Fruit fly (Drosophila melanogaster) whole organism, embryonic: Measurements from ENCODE around the gene CG1910.

Experiments
- ATbp ChIP-seq: fragments of 200-800 bp; sonication (Bioruptor generic); optimal IDR thresholded peaks from 2 replicates; lab custom pipeline; 2017; ENCODE audit warnings: missing biosample characterization, mild to moderate bottlenecking, missing genetic modification characterization, missing genetic modification reagents
- Abd-B ChIP-seq: fragments of 200-800 bp; sonication (Bioruptor generic); optimal IDR thresholded peaks from 2 replicates; lab custom pipeline; 2018; ENCODE audit warnings: missing biosample characterization, mild to moderate bottlenecking, missing genetic modification characterization, moderate library complexity
- Aef1 ChIP-seq: fragments of 200-800 bp; sonication (Bioruptor generic); IDR thresholded peaks from 3 replicates; pipeline ENCODE4 v1.3.6; 2022; ENCODE audit warnings: missing biosample characterization, missing genetic modification characterization
- CG10366 ChIP-seq: fragments of 200-800 bp; sonication (Bioruptor generic); IDR thresholded peaks from 2 replicates; pipeline ENCODE4 v1.3.6; 2022; ENCODE audit warnings: missing biosample characterization, missing genetic modification characterization
- CG10431 ChIP-seq: fragments of 200-800 bp; sonication (Bioruptor generic); optimal IDR thresholded peaks from 3 replicates; lab custom pipeline; 2018; ENCODE audit warnings: missing biosample characterization, mild to moderate bottlenecking, missing genetic modification characterization
- CG10565 ChIP-seq: fragments of 200-800 bp; sonication (Bioruptor generic); optimal IDR thresholded peaks from 3 replicates; lab custom pipeline; 2016; ENCODE audit warnings: missing biosample characterization, mild to moderate bottlenecking, missing genetic modification characterization
- CG12744 ChIP-seq: fragments of 200-800 bp; sonication (Bioruptor generic); optimal IDR thresholded peaks from 2 replicates; lab custom pipeline; 2016; ENCODE audit warnings: missing biosample characterization, missing genetic modification characterization
- CG13123 ChIP-seq: fragments of 200-800 bp; sonication (Bioruptor generic); optimal IDR thresholded peaks from 2 replicates; lab custom pipeline; 2016; ENCODE audit warnings: missing biosample characterization, missing genetic modification characterization
- CG13775 ChIP-seq: fragments of 200-800 bp; sonication (Bioruptor generic); optimal IDR thresholded peaks from 3 replicates; lab custom pipeline; 2017; ENCODE audit warnings: missing biosample characterization, mild to moderate bottlenecking, missing genetic modification characterization
- CG1602 ChIP-seq: fragments of 200-800 bp; sonication (Bioruptor generic); optimal IDR thresholded peaks from 3 replicates; lab custom pipeline; 2016; ENCODE audit warnings: missing biosample characterization, missing genetic modification characterization
- CG1603 ChIP-seq: fragments of 200-800 bp; sonication (Bioruptor generic); optimal IDR thresholded peaks from 2 replicates; lab custom pipeline; 2019; ENCODE audit warnings: missing biosample characterization, mild to moderate bottlenecking, missing genetic modification characterization, moderate library complexity
- CG1647 ChIP-seq: fragments of 200-800 bp; sonication (Bioruptor generic); optimal IDR thresholded peaks from 3 replicates; lab custom pipeline; 2016; ENCODE audit warnings: missing biosample characterization, missing genetic modification characterization
- CG2129 ChIP-seq: fragments of 200-800 bp; sonication (Bioruptor generic); IDR thresholded peaks from 2 replicates; pipeline ENCODE4 v1.3.6; 2022; ENCODE audit warnings: missing biosample characterization, missing genetic modification characterization; ENCODE audit not compliant: partially characterized antibody
- CG2199 ChIP-seq: fragments of 200-800 bp; sonication (Bioruptor generic); IDR thresholded peaks from 3 replicates; pipeline ENCODE4 v1.3.6; 2022; ENCODE audit warnings: missing biosample characterization, missing genetic modification characterization
- CG3847 ChIP-seq: fragments of 200-800 bp; sonication (Bioruptor generic); IDR thresholded peaks from 2 replicates; pipeline ENCODE4 v1.3.6; 2022; ENCODE audit warnings: missing biosample characterization, missing genetic modification characterization
- CG4617 ChIP-seq: fragments of 200-800 bp; sonication (Bioruptor generic); optimal IDR thresholded peaks from 3 replicates; lab custom pipeline; 2016; ENCODE audit warnings: missing biosample characterization, missing genetic modification characterization, borderline replicate concordance
- CG6254 ChIP-seq: fragments of 200-800 bp; sonication (Bioruptor generic); optimal IDR thresholded peaks from 3 replicates; lab custom pipeline; 2017; ENCODE audit warnings: mild to moderate bottlenecking, missing biosample characterization, missing genetic modification reagents, missing genetic modification characterization
- CG6791 ChIP-seq: fragments of 200-800 bp; sonication (Bioruptor generic); IDR thresholded peaks from 3 replicates; pipeline ENCODE4 v1.3.6; 2022; ENCODE audit warnings: missing biosample characterization, missing genetic modification characterization; ENCODE audit not compliant: partially characterized antibody
- CG7963 ChIP-seq: fragments of 200-800 bp; sonication (Bioruptor generic); IDR thresholded peaks from 3 replicates; pipeline ENCODE4 v1.3.6; 2022; ENCODE audit warnings: missing biosample characterization, missing genetic modification characterization; ENCODE audit not compliant: partially characterized antibody
- CG9437 ChIP-seq: fragments of 200-800 bp; sonication (Bioruptor generic); optimal IDR thresholded peaks from 2 replicates; lab custom pipeline; 2018; ENCODE audit warnings: missing biosample characterization, mild to moderate bottlenecking, missing genetic modification characterization
- CoRest ChIP-seq: fragments of 200-800 bp; sonication (Bioruptor generic); optimal IDR thresholded peaks from 3 replicates; lab custom pipeline; 2018; ENCODE audit warnings: missing biosample characterization, mild to moderate bottlenecking, missing genetic modification characterization, moderate library complexity
- Drgx ChIP-seq: fragments of 200-800 bp; sonication (Bioruptor generic); IDR thresholded peaks from 2 replicates; pipeline ENCODE4 v1.3.6; 2022; ENCODE audit warnings: missing biosample characterization, missing genetic modification characterization
- Hmx ChIP-seq: fragments of 200-800 bp; sonication (Bioruptor generic); optimal IDR thresholded peaks from 2 replicates; lab custom pipeline; 2016; ENCODE audit warnings: missing biosample characterization, missing genetic modification characterization
- Hr3 ChIP-seq: fragments of 200-800 bp; sonication (Bioruptor generic); optimal IDR thresholded peaks from 3 replicates; lab custom pipeline; 2016; ENCODE audit warnings: missing biosample characterization, missing genetic modification characterization
- Myb ChIP-seq: fragments of 200-800 bp; sonication (Bioruptor generic); optimal IDR thresholded peaks from 2 replicates; lab custom pipeline; 2016; ENCODE audit warnings: missing biosample characterization, missing genetic modification characterization
- Pdp1 ChIP-seq, 2 experiments: fragments of 200-800 bp; sonication (Bioruptor generic); optimal IDR thresholded peaks; 3 replicates each; lab custom pipeline; 2016; ENCODE audit warnings: missing biosample characterization in 2 of 2, missing genetic modification characterization in 2 of 2, mild to moderate bottlenecking in 1 of 2, moderate library complexity in 1 of 2
- Rfx ChIP-seq: fragments of 200-800 bp; sonication (Bioruptor generic); IDR thresholded peaks from 2 replicates; pipeline ENCODE4 v1.3.6; 2022; ENCODE audit warnings: missing biosample characterization, missing genetic modification characterization
- Scr ChIP-seq: fragments of 200-800 bp; sonication (Bioruptor generic); IDR thresholded peaks from 2 replicates; pipeline ENCODE4 v1.3.6; 2022; ENCODE audit warnings: missing biosample characterization, missing genetic modification characterization; ENCODE audit not compliant: partially characterized antibody
- Sry-δ ChIP-seq: fragments of 200-800 bp; sonication (Bioruptor generic); optimal IDR thresholded peaks from 2 replicates; lab custom pipeline; 2016; ENCODE audit warnings: missing biosample characterization, missing genetic modification characterization
- ab ChIP-seq: fragments of 200-800 bp; sonication (Bioruptor generic); optimal IDR thresholded peaks from 2 replicates; lab custom pipeline; 2016; ENCODE audit warnings: missing biosample characterization, missing genetic modification characterization
- bsh ChIP-seq, 2 experiments: fragments of 200-800 bp; sonication (Bioruptor generic); optimal IDR thresholded peaks; 2 replicates each; lab custom pipeline; 2017 to 2018; ENCODE audit warnings: mild to moderate bottlenecking in 2 of 2, missing biosample characterization in 2 of 2, missing genetic modification characterization in 2 of 2, moderate library complexity in 1 of 2
- chn ChIP-seq: fragments of 200-800 bp; sonication (Bioruptor generic); optimal IDR thresholded peaks from 2 replicates; lab custom pipeline; 2016; ENCODE audit warnings: missing biosample characterization, missing genetic modification characterization
- crp ChIP-seq, 2 experiments: fragments of 200-800 bp; sonication (Bioruptor generic); optimal IDR thresholded peaks; 2 replicates in 1 of 2; 3 replicates in 1 of 2; lab custom pipeline; 2017; ENCODE audit warnings: missing biosample characterization in 2 of 2, missing genetic modification characterization in 2 of 2, mild to moderate bottlenecking in 1 of 2, moderate library complexity in 1 of 2
- da ChIP-seq: fragments of 200-800 bp; sonication (Bioruptor generic); optimal IDR thresholded peaks from 2 replicates; lab custom pipeline; 2016; ENCODE audit warnings: missing biosample characterization, missing genetic modification characterization
- gro ChIP-seq: fragments of 200-800 bp; sonication (Bioruptor generic); optimal IDR thresholded peaks from 2 replicates; lab custom pipeline; 2016; ENCODE audit warnings: missing biosample characterization, missing genetic modification characterization
- hb ChIP-seq: fragments of 200-800 bp; sonication (Bioruptor generic); IDR thresholded peaks from 3 replicates; pipeline ENCODE4 v1.3.6; 2022; ENCODE audit warnings: missing biosample characterization, missing genetic modification characterization; ENCODE audit not compliant: partially characterized antibody
- hbn ChIP-seq: fragments of 200-800 bp; sonication (Bioruptor generic); IDR thresholded peaks from 2 replicates; pipeline ENCODE4 v1.3.6; 2022; ENCODE audit warnings: missing biosample characterization, missing genetic modification characterization; ENCODE audit not compliant: partially characterized antibody
- mld ChIP-seq: fragments of 200-800 bp; sonication (Bioruptor generic); IDR thresholded peaks from 3 replicates; pipeline ENCODE4 v1.3.6; 2022; ENCODE audit warnings: missing biosample characterization, missing genetic modification characterization; ENCODE audit not compliant: partially characterized antibody
- peb ChIP-seq: fragments of 200-800 bp; sonication (Bioruptor generic); IDR thresholded peaks from 2 replicates; pipeline ENCODE4 v1.3.6; 2022; ENCODE audit warnings: missing biosample characterization, missing genetic modification characterization
- prd ChIP-seq, 3 experiments: fragments of >200 bp in 2 of 3; fragments of 200-800 bp in 1 of 3; sonication (Bioruptor generic) in 1 of 3; optimal IDR thresholded peaks in 2 of 3; IDR thresholded peaks in 1 of 3; 2 replicates in 2 of 3; 3 replicates in 1 of 3; pipeline versions ENCODE4 v1.3.6 to Lab custom; 2017 to 2022; ENCODE audit warnings: missing biosample characterization in 1 of 3, missing genetic modification characterization in 1 of 3
- row ChIP-seq: fragments of 200-800 bp; sonication (Bioruptor generic); IDR thresholded peaks from 3 replicates; pipeline ENCODE4 v1.3.6; 2022; ENCODE audit warnings: missing biosample characterization, missing genetic modification characterization
- sisA ChIP-seq: fragments of 200-800 bp; sonication (Bioruptor generic); IDR thresholded peaks from 2 replicates; pipeline ENCODE4 v1.3.6; 2022; ENCODE audit warnings: missing biosample characterization, missing genetic modification characterization
- tna ChIP-seq: fragments of 200-800 bp; sonication (Bioruptor generic); IDR thresholded peaks from 2 replicates; pipeline ENCODE4 v1.3.6; 2022; ENCODE audit warnings: missing biosample characterization, missing genetic modification characterization; ENCODE audit not compliant: partially characterized antibody

CG1910 gene

dm6 chr3R:31765145-31765544 is 17.7 kb downstream of the CG1910 start:
- TF ChIP-seq Rfx (GFP tag; lab: Robert Waterston, UW) (no peak), ab (no peak), row (GFP tag; lab: Robert Waterston, UW) (no peak), gro (no peak), CG1647 (GFP tag; lab: Kevin White, UChicago) (no peak), CG2199 (GFP tag; lab: Robert Waterston, UW) (no peak), peb (GFP tag; lab: Robert Waterston, UW) (no peak), CG4617 (no peak), CG2129 (GFP tag; lab: Robert Waterston, UW) (no peak), ATbp (GFP tag; lab: Kevin White, UChicago) (no peak), tna (GFP tag; lab: Robert Waterston, UW) (no peak), Myb (no peak), CG10431 (GFP tag; lab: Kevin White, UChicago) (no peak), Aef1 (GFP tag; lab: Robert Waterston, UW) (no peak)

dm6 chr3R:31767528-31767927 is 20.1 kb downstream of the CG1910 start:
- TF ChIP-seq bsh (GFP tag; optimal IDR thresholded peaks at IDR 0.05; lab: Kevin White, UChicago), result peak in 1 of 2 experiments; percentile 24
- peak in 1 of 2 experiments; percentile 4 for TF ChIP-seq Pdp1 (GFP tag; optimal IDR thresholded peaks at IDR 0.05; lab: Kevin White, UChicago)
- no peak for TF ChIP-seq sisA

DNA sequence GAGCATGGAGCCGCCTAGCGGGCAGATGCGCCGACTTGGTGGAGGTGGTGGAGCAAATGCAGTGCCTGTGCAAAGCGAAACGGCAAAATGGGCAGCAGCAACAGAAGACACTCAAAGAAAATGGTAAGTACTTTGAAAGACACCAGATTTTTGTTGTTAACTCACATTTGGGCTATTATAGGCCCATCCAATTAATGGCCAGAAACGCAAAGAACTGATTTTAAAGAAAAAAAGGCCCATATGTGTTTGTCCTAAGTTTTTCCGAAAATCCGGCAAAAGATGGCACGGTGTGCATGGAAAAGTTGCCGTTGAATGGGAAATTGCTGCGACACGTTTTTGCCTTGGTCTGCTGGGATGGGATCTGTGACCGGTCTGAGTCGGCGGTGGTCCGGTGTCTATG is 20.8 kb downstream of the CG1910 start:
- peak; percentile 86 for TF ChIP-seq Drgx (GFP tag; lab: Robert Waterston, UW)
- no peak for TF ChIP-seq Hmx (GFP tag; lab: Kevin White, UChicago)
- TF ChIP-seq CG6791 (GFP tag; lab: Robert Waterston, UW), result 0 out of 3 replicates have a peak, but pooled peaks have one; percentile 42
- TF ChIP-seq bsh (GFP tag; optimal IDR thresholded peaks at IDR 0.05; lab: Kevin White, UChicago), result peak in 1 of 2 experiments; percentile 46
- no peak for TF ChIP-seq da (GFP tag; lab: Kevin White, UChicago)
- TF ChIP-seq CG7963 (GFP tag; lab: Robert Waterston, UW), result no peak
- TF ChIP-seq, all 482 proteins: peak for 3

- TF ChIP-seq CoRest (tag; lab: Kevin White, UChicago), result peak; percentile 39
- peak; percentile 90 for TF ChIP-seq hb (GFP tag; lab: Robert Waterston, UW)
- peak; percentile 12 for TF ChIP-seq CG9437 (GFP tag; lab: Kevin White, UChicago)
- peak; percentile 13 for TF ChIP-seq chn (GFP tag; lab: Kevin White, UChicago)
- peak; percentile 0 for TF ChIP-seq CG13123 (GFP tag; lab: Kevin White, UChicago)
- TF ChIP-seq mld (GFP tag; lab: Robert Waterston, UW), result peak; percentile 72; the same call in 2 of the 3 replicates
- TF ChIP-seq Abd-B, result peak; percentile 44
- peak; percentile 19 for TF ChIP-seq CG13775
- TF ChIP-seq Scr (GFP tag; lab: Robert Waterston, UW), result peak; percentile 93
- TF ChIP-seq Myb, result peak; percentile 20
- peak; percentile 86 for TF ChIP-seq hbn (GFP tag; lab: Robert Waterston, UW)
- TF ChIP-seq CG10366 (GFP tag; lab: Robert Waterston, UW), result no peak
- TF ChIP-seq CG1602 (GFP tag; lab: Kevin White, UChicago), result peak; percentile 11
- peak; percentile 51 for TF ChIP-seq row (GFP tag; lab: Robert Waterston, UW)
- peak; percentile 79 for TF ChIP-seq Sry-δ
- TF ChIP-seq prd (optimal IDR thresholded peaks at IDR 0.05; lab: Kevin White, UChicago), result no peak
- TF ChIP-seq prd (GFP tag; IDR thresholded peaks at IDR 0.05; lab: Robert Waterston, UW), result no peak
- TF ChIP-seq CG12744 (GFP tag; lab: Kevin White, UChicago), result peak; percentile 27
- TF ChIP-seq Hr3, result peak; percentile 42
- TF ChIP-seq CG3847, result no peak
- peak in 1 of 2 experiments; percentile 48 for TF ChIP-seq crp (GFP tag; optimal IDR thresholded peaks at IDR 0.05; lab: Kevin White, UChicago)
- peak; percentile 40 for TF ChIP-seq CG1603 (tag; lab: Kevin White, UChicago)
- no peak for TF ChIP-seq CG10565
- TF ChIP-seq CG6254, result no peak
Observed at dm6 chr3R:31771790-31772576, 24.5 kb downstream of the CG1910 start, which contains the start of the genes betaGlu and sip3. TSS of gene betaGlu (minus strand) at chr3R:31771848. TSS of gene sip3 (plus strand) at chr3R:31772219.
